Fruit fly (Drosophila melanogaster) whole organism: ENCODE data around the gene CG16789.

ENCODE experiments used
- CG8478 ChIP-seq: fragments of >200 bp; optimal IDR thresholded peaks from 2 replicates; lab custom pipeline; 2018; ENCODE audit warnings: inconsistent platforms
- Dll ChIP-seq: fragments of >200 bp; optimal IDR thresholded peaks from 2 replicates; lab custom pipeline; 2017
- EcR ChIP-seq, 2 experiments: fragments of >200 bp; optimal IDR thresholded peaks; 2 replicates each; lab custom pipeline; 2017; ENCODE audit warnings: missing biosample characterization in 2 of 2, missing genetic modification characterization in 2 of 2, missing genetic modification reagents in 2 of 2
- pan ChIP-seq: fragments of >200 bp; optimal IDR thresholded peaks from 2 replicates; lab custom pipeline; 2017
- psq ChIP-seq: fragments of >200 bp; optimal IDR thresholded peaks from 2 replicates; lab custom pipeline; 2017
- usp ChIP-seq: fragments of >200 bp; optimal IDR thresholded peaks from 2 replicates; lab custom pipeline; 2017; ENCODE audit warnings: missing biosample characterization, missing genetic modification characterization, mixed read lengths

The CG16789 gene

dm6 chr3R:9590952-9591532 lies 25.0 kb downstream of the CG16789 start, which contains the start of the genes bocks and CG8312:
bocks (minus strand) TSS chr3R:9591002.
CG8312 (plus strand) TSS chr3R:9591309.
- TF ChIP-seq pan (lab: Kevin White, UChicago) (no peak), Dll (lab: Kevin White, UChicago) (no peak), CG8478 (lab: Kevin White, UChicago) (no peak)

- TF ChIP-seq psq (lab: Kevin White, UChicago) (no peak), CG8478 (lab: Kevin White, UChicago) (no peak), EcR (GFP tag; optimal IDR thresholded peaks at IDR 0.05; lab: Kevin White, UChicago) (no peak), usp (GFP tag; lab: Kevin White, UChicago) (no peak), pan (lab: Kevin White, UChicago) (no peak), Dll (lab: Kevin White, UChicago) (no peak)
Observed at dm6 chr3R:9591769-9592388, 25.9 kb downstream of the CG16789 start.

dm6 chr3R:9593408-9594250 lies 27.6 kb downstream of the CG16789 start:
- no peak for TF ChIP-seq usp (GFP tag; lab: Kevin White, UChicago)
- no peak for TF ChIP-seq Dll (lab: Kevin White, UChicago)
- TF ChIP-seq pan (lab: Kevin White, UChicago): no peak
- TF ChIP-seq psq (lab: Kevin White, UChicago): no peak
- TF ChIP-seq CG8478 (lab: Kevin White, UChicago): no peak
- no peak for TF ChIP-seq EcR (GFP tag; optimal IDR thresholded peaks at IDR 0.05; lab: Kevin White, UChicago)

dm6 chr3R:9594251-9594581 lies 28.2 kb downstream of the CG16789 start:
- no peak for TF ChIP-seq Dll (lab: Kevin White, UChicago)
- TF ChIP-seq psq (lab: Kevin White, UChicago): no peak
- no peak for TF ChIP-seq EcR (GFP tag; optimal IDR thresholded peaks at IDR 0.05; lab: Kevin White, UChicago)
- TF ChIP-seq usp (GFP tag; lab: Kevin White, UChicago): no peak
- TF ChIP-seq pan (lab: Kevin White, UChicago): no peak
- no peak for TF ChIP-seq CG8478 (lab: Kevin White, UChicago)

dm6 chr3R:9594839-9595238 lies 28.8 kb downstream of the CG16789 start:
- no peak for TF ChIP-seq EcR (GFP tag; optimal IDR thresholded peaks at IDR 0.05; lab: Kevin White, UChicago)
- no peak for TF ChIP-seq pan (lab: Kevin White, UChicago)
- no peak for TF ChIP-seq Dll (lab: Kevin White, UChicago)
- no peak for TF ChIP-seq psq (lab: Kevin White, UChicago)
- TF ChIP-seq usp (GFP tag; lab: Kevin White, UChicago): no peak
- no peak for TF ChIP-seq CG8478 (lab: Kevin White, UChicago)

dm6 chr3R:9595681-9596357 lies 29.8 kb downstream of the CG16789 start:
- TF ChIP-seq CG8478 (lab: Kevin White, UChicago): no peak
- TF ChIP-seq usp (GFP tag; lab: Kevin White, UChicago): no peak
- no peak for TF ChIP-seq Dll (lab: Kevin White, UChicago)
- no peak for TF ChIP-seq EcR (GFP tag; optimal IDR thresholded peaks at IDR 0.05; lab: Kevin White, UChicago)
- TF ChIP-seq pan (lab: Kevin White, UChicago): no peak
- no peak for TF ChIP-seq psq (lab: Kevin White, UChicago)

dm6 chr3R:9596615-9597014 lies 30.6 kb downstream of the CG16789 start:
- TF ChIP-seq pan (lab: Kevin White, UChicago) (no peak), EcR (GFP tag; optimal IDR thresholded peaks at IDR 0.05; lab: Kevin White, UChicago) (no peak), Dll (lab: Kevin White, UChicago) (no peak), CG8478 (lab: Kevin White, UChicago) (no peak), psq (lab: Kevin White, UChicago) (no peak), usp (GFP tag; lab: Kevin White, UChicago) (no peak)

- TF ChIP-seq usp (GFP tag; lab: Kevin White, UChicago) (no peak), EcR (GFP tag; optimal IDR thresholded peaks at IDR 0.05; lab: Kevin White, UChicago) (no peak), pan (lab: Kevin White, UChicago) (no peak), CG8478 (lab: Kevin White, UChicago) (no peak), Dll (lab: Kevin White, UChicago) (no peak), psq (lab: Kevin White, UChicago) (no peak)
Observed at dm6 chr3R:9598099-9598498, 32.1 kb downstream of the CG16789 start.

dm6 chr3R:9600558-9600959 lies 34.6 kb downstream of the CG16789 start:
- no peak for TF ChIP-seq CG8478 (lab: Kevin White, UChicago)
- TF ChIP-seq usp (GFP tag; lab: Kevin White, UChicago): no peak
- no peak for TF ChIP-seq pan (lab: Kevin White, UChicago)
- TF ChIP-seq EcR (GFP tag; optimal IDR thresholded peaks at IDR 0.05; lab: Kevin White, UChicago): no peak
- TF ChIP-seq Dll (lab: Kevin White, UChicago): no peak
- no peak for TF ChIP-seq psq (lab: Kevin White, UChicago)

dm6 chr3R:9601949-9602348 lies 36.0 kb downstream of the CG16789 start:
- TF ChIP-seq Dll (lab: Kevin White, UChicago) (no peak), usp (GFP tag; lab: Kevin White, UChicago) (no peak), pan (lab: Kevin White, UChicago) (no peak), psq (lab: Kevin White, UChicago) (no peak), EcR (GFP tag; optimal IDR thresholded peaks at IDR 0.05; lab: Kevin White, UChicago) (no peak), CG8478 (lab: Kevin White, UChicago) (no peak)
